Fruit fly (Drosophila melanogaster): ENCODE measurements around the gene CG42446.
A peak's percentile ranks its signal among the peaks of the same experiment; 100 is the strongest.

CG42446 gene

dm6 chr3R:16349111-16349655 is 10.7 kb downstream of the CG42446 start, which contains the start of the genes CG14879 and Manf (continued):
- TF ChIP-seq tx (GFP tag; optimal IDR thresholded peaks at IDR 0.05) (no peak), ato (GFP tag; IDR thresholded peaks at IDR 0.05; ENCODE audit: partially characterized antibody) (0 out of 2 replicates have a peak, but pooled peaks have one; percentile 28), HHEX (GFP tag; optimal IDR thresholded peaks at IDR 0.05) (no peak), CG1603 (tag; optimal IDR thresholded peaks at IDR 0.05) (peak; percentile 61), en (GFP tag; optimal IDR thresholded peaks at IDR 0.05) (no peak), bab2 (GFP tag; optimal IDR thresholded peaks at IDR 0.05) (no peak), CG31388 (GFP tag; optimal IDR thresholded peaks at IDR 0.05) (no peak), CG13775 (GFP tag; optimal IDR thresholded peaks at IDR 0.05) (no peak), her (GFP tag; optimal IDR thresholded peaks at IDR 0.05) (no peak), CG15011 (GFP tag; optimal IDR thresholded peaks at IDR 0.05) (no peak), CG14860 (GFP tag; IDR thresholded peaks at IDR 0.05; ENCODE audit: partially characterized antibody) (no peak), CG10147 (GFP tag; optimal IDR thresholded peaks at IDR 0.05) (no peak), klu (GFP tag; IDR thresholded peaks at IDR 0.05) (no peak), Mad (GFP tag; optimal IDR thresholded peaks at IDR 0.05) (no peak), CG4360 (GFP tag; IDR thresholded peaks at IDR 0.05) (no peak), nmo (GFP tag; optimal IDR thresholded peaks at IDR 0.05) (peak; percentile 8), usp (GFP tag; optimal IDR thresholded peaks at IDR 0.05) (no peak), HLHmδ (GFP tag; optimal IDR thresholded peaks at IDR 0.05) (peak; percentile 7), ken (GFP tag; IDR thresholded peaks at IDR 0.05) (no peak), CG14710 (tag; optimal IDR thresholded peaks at IDR 0.05) (peak; percentile 16), CG3407 (GFP tag; optimal IDR thresholded peaks at IDR 0.05) (no peak), CG4730 (GFP tag; IDR thresholded peaks at IDR 0.05) (no peak), gfzf (GFP tag; optimal IDR thresholded peaks at IDR 0.05) (peak; percentile 69), CG9797 (GFP tag; optimal IDR thresholded peaks at IDR 0.05) (peak; percentile 90), Opbp (GFP tag; IDR thresholded peaks at IDR 0.05; ENCODE audit: partially characterized antibody) (peak; percentile 69; the same call in 2 of the 3 replicates), unpg (GFP tag; optimal IDR thresholded peaks at IDR 0.05) (no peak), CG11723 (GFP tag; optimal IDR thresholded peaks at IDR 0.05) (no peak), BEAF-32 (GFP tag; optimal IDR thresholded peaks at IDR 0.05) (peak; percentile 62), Fer1 (GFP tag; optimal IDR thresholded peaks at IDR 0.05) (peak; percentile 11), Chrac-16 (GFP tag; optimal IDR thresholded peaks at IDR 0.05) (no peak), Scr (GFP tag; IDR thresholded peaks at IDR 0.05; ENCODE audit: partially characterized antibody) (peak; percentile 49; the same call in 1 of the 2 replicates), Jarid2 (GFP tag; optimal IDR thresholded peaks at IDR 0.05) (peak; percentile 76), D (optimal IDR thresholded peaks at IDR 0.05) (peak; percentile 26), D (GFP tag; optimal IDR thresholded peaks at IDR 0.05) (no peak), hbn (GFP tag; IDR thresholded peaks at IDR 0.05; ENCODE audit: partially characterized antibody) (peak; percentile 43), Atf-2 (GFP tag; optimal IDR thresholded peaks at IDR 0.05) (no peak), CG13424 (tag; optimal IDR thresholded peaks at IDR 0.05) (no peak), Fer2 (tag; optimal IDR thresholded peaks at IDR 0.05) (no peak), gcm (GFP tag; optimal IDR thresholded peaks at IDR 0.05) (peak; percentile 25), CG2202 (tag; optimal IDR thresholded peaks at IDR 0.05) (no peak), slbo (GFP tag; IDR thresholded peaks at IDR 0.05) (no peak), sima (GFP tag; optimal IDR thresholded peaks at IDR 0.05) (no peak), CG4404 (GFP tag; IDR thresholded peaks at IDR 0.05) (no peak), CG9817 (tag; optimal IDR thresholded peaks at IDR 0.05) (no peak), MESR4 (GFP tag; optimal IDR thresholded peaks at IDR 0.05) (peak; percentile 85), odd (GFP tag; optimal IDR thresholded peaks at IDR 0.05) (no peak), fd3F (GFP tag; optimal IDR thresholded peaks at IDR 0.05) (no peak), tll (GFP tag; optimal IDR thresholded peaks at IDR 0.05) (no peak), ci (GFP tag; IDR thresholded peaks at IDR 0.05) (peak; percentile 61; the same call in 1 of the 3 replicates)
